Worm (Caenorhabditis elegans) whole organism, midembryonic: ENCODE data around the gene nhr-43.

ENCODE experiments used
- T22C8.4 ChIP-seq: fragments of 200-800 bp; sonication (Bioruptor generic); IDR thresholded peaks from 2 replicates; pipeline ENCODE4 v1.3.6; 2022; ENCODE audit warnings: missing genetic modification characterization, missing compliant biosample characterization
- flt-1 ChIP-seq: fragments of 200-800 bp; sonication (Bioruptor generic); IDR thresholded peaks from 2 replicates; pipeline ENCODE4 v1.3.6; 2022; ENCODE audit warnings: missing genetic modification characterization, missing compliant biosample characterization
- klf-2 ChIP-seq: fragments of 200-800 bp; sonication (Bioruptor generic); conservative IDR thresholded peaks from 2 replicates; pipeline ENCODE4 v1.3.6; 2022; ENCODE audit warnings: missing genetic modification reagents, missing genetic modification characterization, missing compliant biosample characterization
- tab-1 ChIP-seq: fragments of 200-800 bp; sonication (Bioruptor generic); IDR thresholded peaks from 2 replicates; pipeline ENCODE4 v1.3.6; 2022; ENCODE audit warnings: missing genetic modification characterization, missing compliant biosample characterization
- ztf-23 ChIP-seq: fragments of 200-800 bp; sonication (Bioruptor generic); IDR thresholded peaks from 2 replicates; pipeline ENCODE4 v1.3.6; 2022; ENCODE audit warnings: missing genetic modification reagents, missing genetic modification characterization, missing compliant biosample characterization

ce11 chrIV:11877674-11878073 lies 21.7 kb upstream of the nhr-43 start, which contains the start of gene pph-2:
- TF ChIP-seq T22C8.4 (GFP tag; lab: Robert Waterston, UW) (no peak), ztf-23 (no peak), klf-2 (GFP tag; lab: Robert Waterston, UW) (no peak), tab-1 (GFP tag; lab: Robert Waterston, UW) (no peak), flt-1 (GFP tag; lab: Robert Waterston, UW) (no peak)
